Worm (Caenorhabditis elegans) whole organism, L4 larva: ENCODE data around the gene srx-85.
A peak's percentile ranks its signal among the peaks of the same experiment; 100 is the strongest.

Experiments used
- D1046.2 ChIP-seq: fragments of 200-800 bp; sonication (Bioruptor generic); IDR thresholded peaks from 2 replicates; pipeline ENCODE4 v1.3.6; 2022; ENCODE audit warnings: missing genetic modification characterization, missing compliant biosample characterization
- F10B5.3 ChIP-seq: sonication (generic microtip); optimal IDR thresholded peaks from 2 replicates; lab custom pipeline; 2016; ENCODE audit warnings: mild to moderate bottlenecking, missing genetic modification characterization, missing compliant biosample characterization
- F26F4.8 ChIP-seq: fragments of 200-800 bp; sonication (Bioruptor generic); conservative IDR thresholded peaks from 2 replicates; pipeline ENCODE4 v1.3.6; 2022; ENCODE audit warnings: missing genetic modification characterization, missing compliant biosample characterization
- F37D6.2 ChIP-seq: sonication (generic microtip); optimal IDR thresholded peaks from 2 replicates; lab custom pipeline; 2016; ENCODE audit warnings: mild to moderate bottlenecking, missing genetic modification characterization, missing compliant biosample characterization
- T26A8.4 ChIP-seq: fragments of 200-800 bp; sonication (Bioruptor generic); IDR thresholded peaks from 2 replicates; pipeline ENCODE4 v1.3.6; 2022; ENCODE audit warnings: missing genetic modification characterization, missing compliant biosample characterization
- Y48G9A.11 ChIP-seq: fragments of 200-800 bp; sonication (Bioruptor generic); IDR thresholded peaks from 2 replicates; pipeline ENCODE4 v1.3.6; 2022; ENCODE audit warnings: missing genetic modification reagents, missing genetic modification characterization, missing compliant biosample characterization
- Y75B8A.6 ChIP-seq: fragments of 200-800 bp; sonication (Bioruptor generic); IDR thresholded peaks from 2 replicates; pipeline ENCODE4 v1.3.6; 2022; ENCODE audit warnings: missing genetic modification reagents, missing genetic modification characterization, missing compliant biosample characterization
- ZK546.5 ChIP-seq, 2 experiments: sonication (generic microtip); optimal IDR thresholded peaks; 2 replicates each; lab custom pipeline; 2017; ENCODE audit warnings: missing biosample characterization in 2 of 2, missing genetic modification characterization in 2 of 2
- attf-4 ChIP-seq: sonication (generic microtip); optimal IDR thresholded peaks from 3 replicates; lab custom pipeline; 2017; ENCODE audit warnings: missing biosample characterization, missing genetic modification characterization
- ceh-62 ChIP-seq: sonication (generic microtip); optimal IDR thresholded peaks from 2 replicates; lab custom pipeline; 2017; ENCODE audit warnings: missing biosample characterization, missing genetic modification characterization
- ceh-82 ChIP-seq: sonication (generic microtip); optimal IDR thresholded peaks from 2 replicates; lab custom pipeline; 2017; ENCODE audit warnings: missing biosample characterization, missing genetic modification characterization
- ces-1 ChIP-seq: fragments of 150-350 bp; sonication (generic microtip); optimal IDR thresholded peaks from 4 replicates; lab custom pipeline; 2014; ENCODE audit warnings: missing biosample characterization, missing genetic modification reagents, missing genetic modification characterization
- daf-12 ChIP-seq: fragments of 150-350 bp; optimal IDR thresholded peaks from 2 replicates; lab custom pipeline; 2014; ENCODE audit warnings: missing biosample characterization, missing genetic modification reagents, missing genetic modification characterization
- daf-16 ChIP-seq, 3 experiments: sonication (generic microtip); optimal IDR thresholded peaks; 2 replicates each; lab custom pipeline; 2016 to 2017; ENCODE audit warnings: missing genetic modification characterization in 3 of 3, missing genetic modification reagents in 3 of 3, mild to moderate bottlenecking in 2 of 3, missing compliant biosample characterization in 2 of 3, missing biosample characterization in 1 of 3, moderate library complexity in 1 of 3
- daf-19 ChIP-seq: fragments of 200-800 bp; sonication (Bioruptor generic); conservative IDR thresholded peaks from 2 replicates; pipeline ENCODE4 v1.3.6; 2022; ENCODE audit warnings: missing genetic modification characterization, missing compliant biosample characterization
- dmd-9 ChIP-seq: fragments of 200-800 bp; sonication (Bioruptor generic); IDR thresholded peaks from 2 replicates; pipeline ENCODE4 v1.3.6; 2022; ENCODE audit warnings: missing genetic modification reagents, missing genetic modification characterization, missing compliant biosample characterization
- fos-1 ChIP-seq: fragments of 150-350 bp; optimal IDR thresholded peaks from 2 replicates; lab custom pipeline; 2014; ENCODE audit warnings: missing biosample characterization, missing genetic modification characterization
- hlh-11 ChIP-seq: fragments of 200-800 bp; sonication (Bioruptor generic); optimal IDR thresholded peaks from 2 replicates; lab custom pipeline; 2018; ENCODE audit warnings: mild to moderate bottlenecking, missing genetic modification characterization, missing compliant biosample characterization
- hlh-30 ChIP-seq: sonication (generic microtip); optimal IDR thresholded peaks from 2 replicates; lab custom pipeline; 2017; ENCODE audit warnings: antibody characterized with exemption, mild to moderate bottlenecking, missing genetic modification characterization, missing compliant biosample characterization; ENCODE audit not compliant: insufficient read depth
- hmg-1.1 ChIP-seq: fragments of 200-800 bp; sonication (Bioruptor generic); IDR thresholded peaks from 2 replicates; pipeline ENCODE4 v1.3.6; 2022; ENCODE audit warnings: missing genetic modification reagents, missing genetic modification characterization, missing compliant biosample characterization
- jun-1 ChIP-seq: fragments of 150-350 bp; optimal IDR thresholded peaks from 2 replicates; lab custom pipeline; 2014; ENCODE audit warnings: missing biosample characterization, missing genetic modification reagents, missing genetic modification characterization
- lin-1 ChIP-seq: fragments of 200-800 bp; sonication (Bioruptor generic); IDR thresholded peaks from 2 replicates; pipeline ENCODE4 v1.3.6; 2022; ENCODE audit warnings: missing genetic modification reagents, missing genetic modification characterization, missing compliant biosample characterization
- lin-15B ChIP-seq: fragments of 150-350 bp; sonication (generic microtip); optimal IDR thresholded peaks from 3 replicates; lab custom pipeline; 2014; ENCODE audit warnings: missing biosample characterization, missing genetic modification characterization
- lin-38 ChIP-seq: fragments of 200-800 bp; sonication (Bioruptor generic); IDR thresholded peaks from 2 replicates; pipeline ENCODE4 v1.3.6; 2022; ENCODE audit warnings: missing genetic modification reagents, missing genetic modification characterization, missing compliant biosample characterization
- lin-39 ChIP-seq: fragments of 150-350 bp; optimal IDR thresholded peaks from 2 replicates; lab custom pipeline; 2014; ENCODE audit warnings: missing biosample characterization, missing genetic modification reagents, missing genetic modification characterization
- lir-3 ChIP-seq: sonication (generic microtip); optimal IDR thresholded peaks from 2 replicates; lab custom pipeline; 2016; ENCODE audit warnings: mild to moderate bottlenecking, missing genetic modification characterization, missing compliant biosample characterization
- lsy-2 ChIP-seq, 2 experiments: fragments of 150-350 bp in 1 of 2; sonication (generic microtip) in 1 of 2; optimal IDR thresholded peaks; 2 replicates each; lab custom pipeline; 2014 to 2017; ENCODE audit warnings: missing biosample characterization in 2 of 2, missing genetic modification characterization in 2 of 2
- madf-5 ChIP-seq, 2 experiments: fragments of 200-800 bp; sonication (Bioruptor generic); IDR thresholded peaks; 2 replicates each; pipeline ENCODE4 v1.3.6; 2022; ENCODE audit warnings: missing compliant biosample characterization in 2 of 2, missing genetic modification characterization in 2 of 2
- mxl-2 ChIP-seq: fragments of 200-800 bp; sonication (Bioruptor generic); conservative IDR thresholded peaks from 2 replicates; pipeline ENCODE4 v1.3.6; 2022; ENCODE audit warnings: missing genetic modification reagents, missing genetic modification characterization, missing compliant biosample characterization
- mxl-3 ChIP-seq: fragments of 200-800 bp; sonication (Bioruptor generic); optimal IDR thresholded peaks from 2 replicates; lab custom pipeline; 2018; ENCODE audit warnings: mild to moderate bottlenecking, missing genetic modification characterization, missing compliant biosample characterization
- nhr-102 ChIP-seq: sonication (generic microtip); optimal IDR thresholded peaks from 2 replicates; lab custom pipeline; 2016; ENCODE audit warnings: mild to moderate bottlenecking, missing genetic modification characterization, moderate library complexity, missing compliant biosample characterization
- nhr-111 ChIP-seq: fragments of 200-800 bp; sonication (Bioruptor generic); optimal IDR thresholded peaks from 2 replicates; lab custom pipeline; 2018; ENCODE audit warnings: mild to moderate bottlenecking, missing genetic modification characterization, missing compliant biosample characterization
- nhr-28 ChIP-seq: fragments of 150-350 bp; optimal IDR thresholded peaks from 2 replicates; lab custom pipeline; 2014; ENCODE audit warnings: missing biosample characterization, missing genetic modification characterization
- nhr-48 ChIP-seq: sonication (generic microtip); optimal IDR thresholded peaks from 2 replicates; lab custom pipeline; 2016; ENCODE audit warnings: mild to moderate bottlenecking, missing genetic modification characterization, missing compliant biosample characterization
- nhr-6 ChIP-seq: fragments of 150-350 bp; optimal IDR thresholded peaks from 2 replicates; lab custom pipeline; 2014; ENCODE audit warnings: missing biosample characterization, missing genetic modification characterization
- pha-4 ChIP-seq, 2 experiments: fragments of 150-350 bp in 1 of 2; fragments of 200-800 bp in 1 of 2; sonication (Bioruptor generic) in 1 of 2; IDR thresholded peaks in 1 of 2; optimal IDR thresholded peaks in 1 of 2; 2 replicates each; pipeline versions ENCODE4 v1.3.6 to Lab custom; 2014 to 2022; ENCODE audit warnings: missing genetic modification characterization in 2 of 2, missing genetic modification reagents in 2 of 2, missing biosample characterization in 1 of 2, missing compliant biosample characterization in 1 of 2
- sdz-12 ChIP-seq: fragments of 200-800 bp; sonication (Bioruptor generic); optimal IDR thresholded peaks from 2 replicates; lab custom pipeline; 2018; ENCODE audit warnings: mild to moderate bottlenecking, missing genetic modification characterization, missing compliant biosample characterization
- snpc-1.2 ChIP-seq: fragments of 200-800 bp; sonication (Bioruptor generic); IDR thresholded peaks from 2 replicates; pipeline ENCODE4 v1.3.6; 2022; ENCODE audit warnings: missing genetic modification reagents, missing genetic modification characterization, missing compliant biosample characterization
- spr-1 ChIP-seq: sonication (generic microtip); optimal IDR thresholded peaks from 2 replicates; lab custom pipeline; 2016; ENCODE audit warnings: mild to moderate bottlenecking, missing genetic modification characterization, missing compliant biosample characterization
- tag-97 ChIP-seq: fragments of 200-800 bp; sonication (Bioruptor generic); IDR thresholded peaks from 2 replicates; pipeline ENCODE4 v1.3.6; 2022; ENCODE audit warnings: missing genetic modification characterization, missing compliant biosample characterization
- unc-39 ChIP-seq: sonication (generic microtip); optimal IDR thresholded peaks from 2 replicates; lab custom pipeline; 2017; ENCODE audit warnings: missing biosample characterization, missing genetic modification characterization
- unc-62 ChIP-seq, 3 experiments: fragments of 150-350 bp in 1 of 3; sonication (generic microtip); optimal IDR thresholded peaks in 2 of 3; peaks in 1 of 3; 1 replicate in 1 of 3; 2 replicates in 2 of 3; lab custom pipeline; 2014 to 2017; ENCODE audit warnings: missing biosample characterization in 3 of 3, missing genetic modification characterization in 3 of 3, missing genetic modification reagents in 3 of 3, missing genotype in 1 of 3
- vab-7 ChIP-seq: fragments of 200-800 bp; sonication (Bioruptor generic); IDR thresholded peaks from 2 replicates; pipeline ENCODE4 v1.3.6; 2022; ENCODE audit warnings: missing genetic modification reagents, missing genetic modification characterization, missing compliant biosample characterization
- zag-1 ChIP-seq: fragments of 150-350 bp; optimal IDR thresholded peaks from 2 replicates; lab custom pipeline; 2014; ENCODE audit warnings: missing biosample characterization, missing genetic modification characterization
- ztf-11 ChIP-seq: fragments of 150-350 bp; optimal IDR thresholded peaks from 2 replicates; lab custom pipeline; 2014; ENCODE audit warnings: missing biosample characterization, missing genetic modification characterization
- ztf-7 ChIP-seq: fragments of 150-350 bp; optimal IDR thresholded peaks from 2 replicates; lab custom pipeline; 2014; ENCODE audit warnings: missing biosample characterization, missing genetic modification characterization

srx-85 gene

DNA sequence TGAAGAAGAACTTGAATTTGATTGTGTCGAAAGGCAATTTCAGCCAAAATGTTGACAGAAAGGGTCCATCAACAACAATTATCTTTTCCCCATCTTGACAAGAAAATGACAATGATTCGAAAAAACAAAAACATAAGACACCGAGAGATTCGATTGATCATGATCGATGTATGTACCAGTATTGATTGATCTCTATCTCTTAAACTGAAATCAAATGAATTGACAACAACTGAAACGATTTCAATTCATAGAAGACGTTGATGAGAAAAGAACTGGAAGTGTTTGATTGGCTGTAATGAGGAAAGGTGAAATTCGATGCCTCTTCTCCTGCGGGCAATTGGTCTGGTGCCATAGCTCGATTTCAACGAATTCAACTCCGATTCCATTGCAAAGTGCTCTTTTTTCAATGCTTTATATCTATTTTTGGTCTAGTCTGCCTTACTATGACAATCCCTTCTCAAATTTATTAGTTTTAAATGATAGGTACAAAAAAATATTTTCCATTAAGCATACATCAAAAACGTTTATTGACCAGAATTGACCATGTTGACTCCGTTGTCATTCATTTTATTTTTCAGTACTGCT is 19.0 kb upstream of the srx-85 start (continued):
- TF ChIP-seq mxl-3 (GFP tag; lab: Kevin White, UChicago), result no peak
- TF ChIP-seq daf-19, result no peak
- no peak for TF ChIP-seq mxl-2 (GFP tag; lab: Robert Waterston, UW)
- no peak for TF ChIP-seq daf-12 (tag; lab: Kevin White, UChicago)
- TF ChIP-seq F37D6.2, result no peak
- TF ChIP-seq F26F4.8 (GFP tag; lab: Robert Waterston, UW), result no peak
- no peak for TF ChIP-seq tag-97 (GFP tag; lab: Robert Waterston, UW)
- TF ChIP-seq ztf-7 (tag; lab: Kevin White, UChicago), result no peak
- no peak for TF ChIP-seq ceh-62 (tag; lab: Kevin White, UChicago)

DNA sequence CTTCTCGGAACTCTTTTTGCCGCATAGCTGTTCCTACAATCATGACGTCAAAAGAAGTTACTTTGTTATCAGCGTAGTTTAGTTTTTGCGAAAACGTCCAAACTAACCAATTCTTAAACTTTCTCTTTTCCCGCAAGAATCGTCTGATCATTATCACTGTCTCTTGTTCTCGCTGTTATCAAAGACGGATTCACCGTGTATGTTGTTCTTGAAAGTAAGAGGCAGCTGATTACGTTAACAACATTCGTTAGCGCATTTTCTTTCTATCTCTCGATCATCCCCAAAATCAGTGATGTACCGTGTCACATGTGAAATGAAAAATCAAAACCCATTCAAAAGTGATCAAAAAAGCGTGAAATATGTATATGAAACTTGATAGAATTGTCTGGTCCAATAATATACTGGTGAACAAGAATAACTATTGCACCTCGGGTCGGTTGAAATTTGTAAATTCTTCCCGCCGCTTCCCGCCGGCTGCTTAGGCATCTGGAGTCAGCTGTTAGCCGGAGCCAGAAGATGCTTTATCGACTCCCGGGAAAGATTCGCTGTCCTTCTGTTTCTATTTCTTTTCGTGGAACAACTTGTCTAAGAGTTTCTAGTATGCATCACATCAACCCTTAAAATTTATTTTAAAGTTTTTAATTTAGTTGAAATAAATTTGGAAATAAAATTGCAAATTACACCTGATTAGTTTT is 17.8 kb upstream of the srx-85 start:
- no peak for TF ChIP-seq F26F4.8 (GFP tag; lab: Robert Waterston, UW)
- TF ChIP-seq ztf-11 (tag; lab: Kevin White, UChicago), result no peak
- TF ChIP-seq hmg-1.1 (GFP tag; lab: Robert Waterston, UW), result no peak
- TF ChIP-seq attf-4 (tag; lab: Kevin White, UChicago), result no peak
- TF ChIP-seq dmd-9, result no peak
- TF ChIP-seq nhr-28, result peak; percentile 94
- no peak for TF ChIP-seq madf-5 (GFP tag; IDR thresholded peaks at IDR 0.05; lab: Robert Waterston, UW)
- TF ChIP-seq ZK546.5 (tag; optimal IDR thresholded peaks at IDR 0.05; lab: Kevin White, UChicago), result no peak
- TF ChIP-seq ztf-7 (tag; lab: Kevin White, UChicago), result no peak
- TF ChIP-seq ceh-82, result no peak
- no peak for TF ChIP-seq D1046.2
- no peak; the same call in none of the 2 replicates for TF ChIP-seq lin-38 (GFP tag; lab: Robert Waterston, UW)
- no peak for TF ChIP-seq nhr-102 (tag; lab: Kevin White, UChicago)
- no peak for TF ChIP-seq vab-7 (GFP tag; lab: Robert Waterston, UW)
- no peak for TF ChIP-seq nhr-48
- no peak for TF ChIP-seq jun-1 (tag; lab: Kevin White, UChicago)
- TF ChIP-seq hlh-11, result peak; percentile 84
- no peak for TF ChIP-seq unc-39 (tag; lab: Kevin White, UChicago)
- TF ChIP-seq lin-1 (GFP tag; lab: Robert Waterston, UW), result no peak
- peak; percentile 85 for TF ChIP-seq hlh-30 (tag; lab: Kevin White, UChicago)
- TF ChIP-seq F37D6.2, result no peak
- TF ChIP-seq ceh-62 (tag; lab: Kevin White, UChicago), result no peak
- no peak for TF ChIP-seq F10B5.3 (tag; lab: Kevin White, UChicago)
- TF ChIP-seq Y75B8A.6 (GFP tag; lab: Robert Waterston, UW), result no peak
- no peak for TF ChIP-seq snpc-1.2 (GFP tag; lab: Robert Waterston, UW)
- no peak for TF ChIP-seq zag-1 (tag; lab: Kevin White, UChicago)
- no peak for TF ChIP-seq fos-1 (tag; lab: Kevin White, UChicago)
- TF ChIP-seq nhr-111 (GFP tag; lab: Kevin White, UChicago), result no peak
- TF ChIP-seq pha-4 (GFP tag; IDR thresholded peaks at IDR 0.05; lab: Robert Waterston, UW), result no peak
- TF ChIP-seq pha-4 (tag; optimal IDR thresholded peaks at IDR 0.05; lab: Kevin White, UChicago), result no peak
- no peak for TF ChIP-seq Y48G9A.11 (GFP tag; lab: Robert Waterston, UW)
- no peak for TF ChIP-seq spr-1 (tag; lab: Kevin White, UChicago)
- TF ChIP-seq mxl-2 (GFP tag; lab: Robert Waterston, UW), result no peak
- peak in 1 of 2 experiments; percentile 79 for TF ChIP-seq unc-62 (GFP tag; optimal IDR thresholded peaks at IDR 0.05 in 1 of 2; lab: Kevin White, UChicago)
- no peak for TF ChIP-seq unc-62 (tag; optimal IDR thresholded peaks at IDR 0.05; lab: Kevin White, UChicago)
- no peak for TF ChIP-seq nhr-6 (tag; lab: Kevin White, UChicago)
- no peak for TF ChIP-seq daf-16 (GFP tag; optimal IDR thresholded peaks at IDR 0.05; lab: Kevin White, UChicago)
- TF ChIP-seq daf-16 (tag; optimal IDR thresholded peaks at IDR 0.05; lab: Kevin White, UChicago), result peak; percentile 77
- peak in 1 of 2 experiments; percentile 64 for TF ChIP-seq lsy-2 (tag; optimal IDR thresholded peaks at IDR 0.05; lab: Kevin White, UChicago)
- no peak for TF ChIP-seq sdz-12 (GFP tag; lab: Kevin White, UChicago)
- TF ChIP-seq lin-39 (tag; lab: Kevin White, UChicago), result no peak
- TF ChIP-seq daf-12 (tag; lab: Kevin White, UChicago), result no peak
- TF ChIP-seq T26A8.4, result no peak
- TF ChIP-seq lir-3 (tag; lab: Kevin White, UChicago), result no peak
- TF ChIP-seq ces-1 (GFP tag; lab: Kevin White, UChicago), result no peak
- TF ChIP-seq lin-15B (tag; lab: Kevin White, UChicago), result no peak
